Worm (Caenorhabditis elegans) whole organism, late embryonic: ENCODE results near the gene Y48B6A.10.

Experiments
- Y22D7AL.16 ChIP-seq: sonication (generic microtip); optimal IDR thresholded peaks from 2 replicates; lab custom pipeline; 2016; ENCODE audit warnings: missing genetic modification characterization, missing compliant biosample characterization
- ets-4 ChIP-seq: sonication (generic microtip); optimal IDR thresholded peaks from 2 replicates; lab custom pipeline; 2016; ENCODE audit warnings: missing genetic modification characterization, missing compliant biosample characterization
- nfya-1 ChIP-seq: sonication (generic microtip); optimal IDR thresholded peaks from 2 replicates; lab custom pipeline; 2017; ENCODE audit warnings: missing genetic modification characterization, mild to moderate bottlenecking, missing compliant biosample characterization, antibody characterized with exemption, moderate library complexity
- npax-4 ChIP-seq: sonication (generic microtip); optimal IDR thresholded peaks from 2 replicates; lab custom pipeline; 2016; ENCODE audit warnings: missing genetic modification characterization, missing compliant biosample characterization
- zip-5 ChIP-seq: sonication (generic microtip); optimal IDR thresholded peaks from 2 replicates; lab custom pipeline; 2016; ENCODE audit warnings: missing genetic modification characterization, missing compliant biosample characterization

DNA sequence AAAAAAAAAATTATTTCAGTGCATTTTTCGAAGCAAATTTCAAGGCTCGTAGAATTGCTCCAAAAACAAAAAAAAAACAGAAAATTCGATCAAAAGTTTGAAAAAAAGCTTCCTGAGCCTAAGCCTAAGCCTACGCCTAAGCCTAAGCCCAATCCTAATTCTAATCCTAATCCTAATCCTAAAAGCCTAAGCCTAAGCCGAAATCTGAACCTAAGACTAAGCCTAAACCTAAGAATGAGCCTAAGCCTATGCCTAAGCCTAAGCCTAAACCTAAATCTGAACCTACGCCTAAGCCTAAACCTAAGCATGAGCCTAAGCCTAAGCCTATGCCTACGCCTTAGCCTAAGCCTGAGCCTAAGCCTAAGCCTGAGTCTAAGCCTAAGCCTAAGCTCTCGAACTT lies 8.0 kb upstream of the Y48B6A.10 start:
- no peak for TF ChIP-seq npax-4 (tag; lab: Kevin White, UChicago)
- TF ChIP-seq nfya-1 (tag; lab: Kevin White, UChicago) = no peak
- TF ChIP-seq Y22D7AL.16 (tag; lab: Kevin White, UChicago) = no peak
- TF ChIP-seq ets-4 (tag; lab: Kevin White, UChicago) = no peak
- TF ChIP-seq zip-5 (tag; lab: Kevin White, UChicago) = no peak
